Worm (Caenorhabditis elegans): ENCODE measurements around the gene bir-1.

bir-1 gene

DNA sequence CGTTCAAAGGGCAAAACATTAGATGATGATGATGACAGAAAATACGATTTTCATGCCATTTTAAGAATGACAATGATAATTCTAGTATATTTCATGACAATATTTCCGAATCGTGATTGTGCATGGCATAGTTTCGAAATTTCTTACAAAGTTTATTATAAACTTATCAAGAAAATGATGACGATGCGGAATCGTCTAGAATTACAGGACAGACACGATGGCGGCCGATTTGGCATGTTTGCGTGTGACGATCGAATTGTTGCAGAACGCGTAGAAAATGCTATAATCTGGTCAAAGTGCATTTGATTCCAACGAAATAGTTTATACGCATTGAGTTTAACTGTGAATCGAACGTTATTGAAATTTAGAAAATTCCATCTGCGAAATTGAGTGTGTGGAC lies 5.0 kb downstream of the bir-1 start:
- TF ChIP-seq elt-2 (tag; optimal IDR thresholded peaks at IDR 0.05) (peak; percentile 75), C34B4.2 (tag; optimal IDR thresholded peaks at IDR 0.05) (no peak), nhr-20 (tag; optimal IDR thresholded peaks at IDR 0.05) (peak; percentile 27), isw-1 (GFP tag; IDR thresholded peaks at IDR 0.05) (no peak), efl-1 (optimal IDR thresholded peaks at IDR 0.05) (no peak), efl-1 (GFP tag; optimal IDR thresholded peaks at IDR 0.05 in 1 of 2) (peak in 1 of 2 experiments; percentile 19)

DNA sequence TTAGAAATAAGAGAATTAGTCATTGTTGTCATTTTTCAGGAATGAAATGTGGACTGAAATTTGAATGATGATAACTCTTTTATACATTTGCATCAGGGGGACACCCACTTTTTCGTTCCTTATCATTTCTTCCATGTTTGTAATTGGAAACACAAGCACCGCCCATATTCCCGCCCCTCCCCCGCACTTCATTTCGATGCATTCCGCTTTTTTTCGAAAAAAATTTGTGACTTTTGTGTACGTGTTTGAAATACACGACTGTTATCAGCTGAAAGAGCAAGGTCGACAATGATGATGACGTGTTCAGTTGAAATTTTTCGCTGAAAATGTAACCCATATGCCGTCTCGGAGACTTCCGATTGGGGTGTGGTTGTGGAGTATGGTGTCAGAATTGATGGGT lies 6.4 kb downstream of the bir-1 start, which contains the start of gene zip-10:
Gene zip-10 (minus strand): TSS at position 43 of the 400 bp plus-strand sequence.
- TF ChIP-seq aha-1 (tag; optimal IDR thresholded peaks at IDR 0.05) (no peak), lin-14 (GFP tag; optimal IDR thresholded peaks at IDR 0.05) (peak; percentile 8), fkh-10 (GFP tag; optimal IDR thresholded peaks at IDR 0.05) (no peak), nhr-20 (tag; optimal IDR thresholded peaks at IDR 0.05) (peak; percentile 16), skn-1 (tag; optimal IDR thresholded peaks at IDR 0.05) (no peak), jun-1 (tag; optimal IDR thresholded peaks at IDR 0.05) (peak; percentile 6), pag-3 (tag; optimal IDR thresholded peaks at IDR 0.05; ENCODE audit: borderline replicate concordance, insufficient read depth) (no peak), pqm-1 (tag; optimal IDR thresholded peaks at IDR 0.05) (peak; percentile 57), elt-2 (tag; optimal IDR thresholded peaks at IDR 0.05) (peak; percentile 95), hpl-2 (GFP tag; optimal IDR thresholded peaks at IDR 0.05) (no peak), blmp-1 (tag; optimal IDR thresholded peaks at IDR 0.05) (no peak), ama-1 (optimal IDR thresholded peaks at IDR 0.05) (no peak), ceh-82 (tag; optimal IDR thresholded peaks at IDR 0.05) (no peak), efl-1 (optimal IDR thresholded peaks at IDR 0.05) (no peak), efl-1 (GFP tag; optimal IDR thresholded peaks at IDR 0.05 in 1 of 2) (peak in 1 of 2 experiments; percentile 78)

DNA sequence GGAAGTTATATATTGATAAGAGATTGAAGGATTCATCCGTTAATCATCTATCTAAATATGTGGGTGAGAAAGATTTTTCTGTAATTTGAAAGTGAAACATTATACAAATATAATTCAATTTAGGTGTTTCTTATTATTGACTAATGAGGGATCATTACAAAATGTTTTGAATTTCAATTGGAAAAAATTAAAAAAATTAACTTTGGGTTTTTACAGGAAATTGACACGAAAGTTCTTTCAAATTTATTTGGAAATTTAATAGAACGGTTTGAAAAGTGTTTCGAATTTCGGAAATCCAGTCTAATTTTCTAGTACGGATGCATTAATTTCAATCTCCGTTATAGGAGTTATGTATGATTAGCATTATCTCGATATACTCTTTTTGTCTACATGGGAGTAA lies 8.8 kb downstream of the bir-1 start:
- no peak for TF ChIP-seq mab-9 (GFP tag; IDR thresholded peaks at IDR 0.05)
- TF ChIP-seq snu-23 (GFP tag; optimal IDR thresholded peaks at IDR 0.05) = no peak
- no peak for TF ChIP-seq snpc-4 (tag; optimal IDR thresholded peaks at IDR 0.05)
- no peak for TF ChIP-seq nhr-76 (tag; optimal IDR thresholded peaks at IDR 0.05)
- TF ChIP-seq lin-39 (tag; optimal IDR thresholded peaks at IDR 0.05) = no peak
- TF ChIP-seq elt-2 (tag; optimal IDR thresholded peaks at IDR 0.05) = no peak
- TF ChIP-seq lin-13 (GFP tag; optimal IDR thresholded peaks at IDR 0.05) = no peak
- TF ChIP-seq egl-27 (tag; optimal IDR thresholded peaks at IDR 0.05) = no peak
- TF ChIP-seq nhr-20 (tag; optimal IDR thresholded peaks at IDR 0.05) = no peak
- no peak for TF ChIP-seq nhr-11 (tag; optimal IDR thresholded peaks at IDR 0.05)
- TF ChIP-seq fkh-4 (tag; optimal IDR thresholded peaks at IDR 0.05; ENCODE audit: borderline replicate concordance) = no peak
- TF ChIP-seq ets-5 (GFP tag; IDR thresholded peaks at IDR 0.05) = no peak
- TF ChIP-seq fkh-10 (GFP tag; optimal IDR thresholded peaks at IDR 0.05) = no peak
- TF ChIP-seq zag-1 (tag; optimal IDR thresholded peaks at IDR 0.05) = no peak
- TF ChIP-seq dsc-1 (tag; optimal IDR thresholded peaks at IDR 0.05) = no peak
- no peak for TF ChIP-seq C34B4.2 (tag; optimal IDR thresholded peaks at IDR 0.05)
- no peak for TF ChIP-seq aly-2 (tag; optimal IDR thresholded peaks at IDR 0.05)
- TF ChIP-seq hlh-17 (GFP tag; optimal IDR thresholded peaks at IDR 0.05; ENCODE audit: borderline replicate concordance) = no peak
- TF ChIP-seq fos-1 (tag; optimal IDR thresholded peaks at IDR 0.05) = no peak

DNA sequence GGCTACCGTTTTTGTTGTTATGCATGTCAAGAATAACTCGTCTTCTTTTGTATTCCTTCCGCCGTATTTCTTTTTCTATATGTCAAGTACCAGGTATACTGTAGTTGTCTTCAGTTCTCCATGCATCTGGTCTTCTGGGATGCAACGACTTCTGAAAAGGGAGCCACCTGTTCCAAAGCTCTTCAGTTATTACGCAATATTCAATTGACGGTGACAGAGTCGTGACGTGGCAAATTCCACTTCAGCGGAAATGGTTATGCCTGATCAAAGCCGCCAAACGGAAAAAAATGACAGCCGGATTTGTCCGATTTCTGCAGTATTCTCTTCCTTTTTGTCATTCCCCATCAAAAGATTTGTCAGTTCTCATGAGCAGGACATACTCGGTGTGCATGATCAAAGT lies 12.2 kb downstream of the bir-1 start:
- TF ChIP-seq ceh-90 (tag; optimal IDR thresholded peaks at IDR 0.05) (no peak), Y116A8C.19 (tag; optimal IDR thresholded peaks at IDR 0.05; ENCODE audit: borderline replicate concordance) (no peak), egl-13 (tag; optimal IDR thresholded peaks at IDR 0.05) (no peak), ceh-63 (GFP tag; optimal IDR thresholded peaks at IDR 0.05) (no peak), nhr-76 (tag; optimal IDR thresholded peaks at IDR 0.05) (no peak), isw-1 (GFP tag; IDR thresholded peaks at IDR 0.05) (no peak), unc-86 (tag; optimal IDR thresholded peaks at IDR 0.05) (no peak), efl-1 (optimal IDR thresholded peaks at IDR 0.05) (no peak), efl-1 (GFP tag; optimal IDR thresholded peaks at IDR 0.05 in 1 of 2) (no peak), dsc-1 (tag; optimal IDR thresholded peaks at IDR 0.05) (no peak), hlh-4 (tag; optimal IDR thresholded peaks at IDR 0.05) (no peak)
